Worm (Caenorhabditis elegans) whole organism, L4 larva: ENCODE data around the gene clec-63.

ENCODE experiments used
- ceh-82 ChIP-seq: sonication (generic microtip); optimal IDR thresholded peaks from 2 replicates; lab custom pipeline; 2017; ENCODE audit warnings: missing biosample characterization, missing genetic modification characterization
- dpl-1 ChIP-seq: fragments of 150-350 bp; optimal IDR thresholded peaks from 2 replicates; lab custom pipeline; 2014; ENCODE audit warnings: missing biosample characterization, missing genetic modification reagents, missing genetic modification characterization
- hmg-1.1 ChIP-seq: fragments of 200-800 bp; sonication (Bioruptor generic); IDR thresholded peaks from 2 replicates; pipeline ENCODE4 v1.3.6; 2022; ENCODE audit warnings: missing genetic modification reagents, missing genetic modification characterization, missing compliant biosample characterization
- mep-1 ChIP-seq: fragments of 150-350 bp; sonication (generic microtip); optimal IDR thresholded peaks from 3 replicates; lab custom pipeline; 2014; ENCODE audit warnings: missing biosample characterization, missing genetic modification characterization
- mxl-2 ChIP-seq: fragments of 200-800 bp; sonication (Bioruptor generic); conservative IDR thresholded peaks from 2 replicates; pipeline ENCODE4 v1.3.6; 2022; ENCODE audit warnings: missing genetic modification reagents, missing genetic modification characterization, missing compliant biosample characterization
- nhr-11 ChIP-seq: fragments of 150-350 bp; optimal IDR thresholded peaks from 2 replicates; lab custom pipeline; 2014; ENCODE audit warnings: missing biosample characterization, missing genetic modification characterization
- nhr-76 ChIP-seq: fragments of 150-350 bp; optimal IDR thresholded peaks from 2 replicates; lab custom pipeline; 2014; ENCODE audit warnings: missing biosample characterization, missing genetic modification characterization
- nhr-77 ChIP-seq: fragments of 150-350 bp; optimal IDR thresholded peaks from 2 replicates; lab custom pipeline; 2014; ENCODE audit warnings: missing biosample characterization, missing genetic modification characterization
- snpc-4 ChIP-seq: fragments of 150-350 bp; optimal IDR thresholded peaks from 2 replicates; lab custom pipeline; 2014; ENCODE audit warnings: missing biosample characterization, missing genetic modification characterization
- unc-39 ChIP-seq: sonication (generic microtip); optimal IDR thresholded peaks from 2 replicates; lab custom pipeline; 2017; ENCODE audit warnings: missing biosample characterization, missing genetic modification characterization

DNA sequence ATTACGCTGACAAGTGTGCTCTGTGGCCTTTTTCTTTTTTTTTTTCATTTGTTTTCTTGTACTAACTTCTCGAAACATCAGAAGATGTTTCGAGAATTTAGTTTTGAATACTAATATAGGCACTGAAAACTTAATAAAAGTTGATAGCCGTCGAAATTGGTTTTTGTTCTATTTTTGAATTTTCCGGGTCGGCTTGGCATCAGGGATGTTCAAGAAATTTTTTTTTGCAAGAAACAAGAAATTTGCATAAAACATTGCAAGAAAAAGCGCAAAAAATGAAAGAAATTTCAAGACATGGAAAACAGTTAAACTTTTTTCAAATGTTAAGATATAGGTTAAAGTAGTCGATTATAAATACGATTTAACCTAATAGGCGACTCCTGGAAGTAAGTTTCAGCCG lies 27.8 kb downstream of the clec-63 start:
- TF ChIP-seq nhr-76 (tag; lab: Kevin White, UChicago) (no peak), snpc-4 (tag; lab: Kevin White, UChicago) (no peak), nhr-77 (tag; lab: Kevin White, UChicago) (no peak), nhr-11 (tag; lab: Kevin White, UChicago) (no peak), mxl-2 (GFP tag; lab: Robert Waterston, UW) (no peak), dpl-1 (GFP tag; lab: Kevin White, UChicago) (no peak), mep-1 (no peak), hmg-1.1 (GFP tag; lab: Robert Waterston, UW) (no peak), unc-39 (tag; lab: Kevin White, UChicago) (no peak), ceh-82 (tag; lab: Kevin White, UChicago) (no peak)
